Worm (Caenorhabditis elegans) whole organism, midembryonic: ENCODE measurements around the gene fut-8.

Experiments
- cog-1 ChIP-seq: sonication (generic microtip); optimal IDR thresholded peaks from 2 replicates; lab custom pipeline; 2016; ENCODE audit warnings: missing genetic modification characterization, missing compliant biosample characterization
- flt-1 ChIP-seq: fragments of 200-800 bp; sonication (Bioruptor generic); IDR thresholded peaks from 2 replicates; pipeline ENCODE4 v1.3.6; 2022; ENCODE audit warnings: missing genetic modification characterization, missing compliant biosample characterization
- klf-2 ChIP-seq: fragments of 200-800 bp; sonication (Bioruptor generic); conservative IDR thresholded peaks from 2 replicates; pipeline ENCODE4 v1.3.6; 2022; ENCODE audit warnings: missing genetic modification reagents, missing genetic modification characterization, missing compliant biosample characterization
- med-1 ChIP-seq: sonication (generic microtip); optimal IDR thresholded peaks from 2 replicates; lab custom pipeline; 2017; ENCODE audit warnings: missing genetic modification characterization, mild to moderate bottlenecking, missing compliant biosample characterization, antibody characterized with exemption, missing genetic modification reagents; ENCODE audit not compliant: insufficient read depth
- ref-1 ChIP-seq: fragments of 200-800 bp; sonication (Bioruptor generic); conservative IDR thresholded peaks from 2 replicates; pipeline ENCODE4 v1.3.6; 2022; ENCODE audit warnings: missing genetic modification reagents, missing genetic modification characterization, missing compliant biosample characterization
- tab-1 ChIP-seq: fragments of 200-800 bp; sonication (Bioruptor generic); IDR thresholded peaks from 2 replicates; pipeline ENCODE4 v1.3.6; 2022; ENCODE audit warnings: missing genetic modification characterization, missing compliant biosample characterization
- ztf-23 ChIP-seq: fragments of 200-800 bp; sonication (Bioruptor generic); IDR thresholded peaks from 2 replicates; pipeline ENCODE4 v1.3.6; 2022; ENCODE audit warnings: missing genetic modification reagents, missing genetic modification characterization, missing compliant biosample characterization
- ztf-29 ChIP-seq: fragments of 200-800 bp; sonication (Bioruptor generic); IDR thresholded peaks from 2 replicates; pipeline ENCODE4 v1.3.6; 2022; ENCODE audit warnings: missing genetic modification reagents, missing genetic modification characterization, missing compliant biosample characterization

ce11 chrV:6036547-6036946, 46.3 kb upstream of the fut-8 start:
- TF ChIP-seq tab-1 = no peak
- no peak for TF ChIP-seq flt-1 (GFP tag; lab: Robert Waterston, UW)
- TF ChIP-seq klf-2 (GFP tag; lab: Robert Waterston, UW) = no peak
- TF ChIP-seq ztf-29 (GFP tag; lab: Robert Waterston, UW) = no peak
- TF ChIP-seq ztf-23 (GFP tag; lab: Robert Waterston, UW) = no peak
- no peak for TF ChIP-seq med-1
- no peak for TF ChIP-seq ref-1 (GFP tag; lab: Robert Waterston, UW)
- TF ChIP-seq cog-1 = no peak
